Worm (Caenorhabditis elegans) whole organism, L3 larva: ENCODE measurements around the gene bmk-1.

Experiments
- elt-1 ChIP-seq: fragments of 150-350 bp; optimal IDR thresholded peaks from 2 replicates; lab custom pipeline; 2014; ENCODE audit warnings: missing biosample characterization, missing genetic modification characterization
- elt-3 ChIP-seq, 3 experiments: fragments of 150-350 bp in 1 of 3; sonication (generic microtip) in 2 of 3; optimal IDR thresholded peaks; 2 replicates in 2 of 3; 4 replicates in 1 of 3; lab custom pipeline; 2014 to 2017; ENCODE audit warnings: missing biosample characterization in 3 of 3, missing genetic modification characterization in 3 of 3
- jun-1 ChIP-seq: fragments of 150-350 bp; optimal IDR thresholded peaks from 2 replicates; lab custom pipeline; 2014; ENCODE audit warnings: missing biosample characterization, missing genetic modification reagents, missing genetic modification characterization
- mml-1 ChIP-seq: fragments of 150-350 bp; sonication (generic microtip); optimal IDR thresholded peaks from 3 replicates; lab custom pipeline; 2014; ENCODE audit warnings: missing biosample characterization, missing genetic modification characterization
- nfya-1 ChIP-seq: sonication (generic microtip); optimal IDR thresholded peaks from 2 replicates; lab custom pipeline; 2017; ENCODE audit warnings: missing genetic modification characterization, mild to moderate bottlenecking, missing compliant biosample characterization, antibody characterized with exemption, moderate library complexity; ENCODE audit not compliant: insufficient read depth
- pqm-1 ChIP-seq: fragments of 150-350 bp; optimal IDR thresholded peaks from 2 replicates; lab custom pipeline; 2017; ENCODE audit warnings: missing biosample characterization, missing genetic modification characterization, inconsistent platforms
- tbx-2 ChIP-seq: sonication (generic microtip); optimal IDR thresholded peaks from 2 replicates; lab custom pipeline; 2016; ENCODE audit warnings: mild to moderate bottlenecking, missing genetic modification characterization, missing compliant biosample characterization
- ztf-4 ChIP-seq: fragments of 150-350 bp; optimal IDR thresholded peaks from 2 replicates; lab custom pipeline; 2014; ENCODE audit warnings: missing biosample characterization, missing genetic modification characterization

DNA sequence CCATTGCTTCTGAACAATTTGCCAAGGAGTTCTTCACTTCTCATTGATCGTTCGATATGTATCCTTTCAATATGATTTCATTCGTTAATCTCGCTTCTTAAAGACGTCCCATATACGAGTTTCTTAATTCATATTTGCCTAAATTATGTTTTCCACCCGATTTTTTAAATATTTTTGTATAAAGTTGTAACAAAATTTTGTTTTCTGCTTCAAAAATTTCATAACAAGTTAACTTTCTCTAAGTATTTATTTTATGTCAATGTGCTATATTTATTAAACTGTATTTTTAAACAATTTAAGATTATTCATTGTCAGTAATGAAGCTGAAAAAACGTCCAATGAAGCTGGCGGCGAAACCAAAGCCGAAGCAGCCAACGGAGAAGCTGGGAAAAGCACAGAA, 7.4 kb downstream of the bmk-1 start, which contains the start of gene F23B12.7:
- TF ChIP-seq ztf-4 (tag; lab: Kevin White, UChicago) (no peak), tbx-2 (tag; lab: Kevin White, UChicago) (no peak), mml-1 (tag; lab: Kevin White, UChicago) (no peak), jun-1 (tag; lab: Kevin White, UChicago) (no peak), nfya-1 (tag; lab: Kevin White, UChicago) (no peak), elt-1 (tag; lab: Kevin White, UChicago) (no peak), pqm-1 (tag; lab: Kevin White, UChicago) (no peak), elt-3 (tag; optimal IDR thresholded peaks at IDR 0.05; lab: Kevin White, UChicago) (no peak)
